Worm (Caenorhabditis elegans): Measurements from ENCODE around the gene R02D5.6.

DNA sequence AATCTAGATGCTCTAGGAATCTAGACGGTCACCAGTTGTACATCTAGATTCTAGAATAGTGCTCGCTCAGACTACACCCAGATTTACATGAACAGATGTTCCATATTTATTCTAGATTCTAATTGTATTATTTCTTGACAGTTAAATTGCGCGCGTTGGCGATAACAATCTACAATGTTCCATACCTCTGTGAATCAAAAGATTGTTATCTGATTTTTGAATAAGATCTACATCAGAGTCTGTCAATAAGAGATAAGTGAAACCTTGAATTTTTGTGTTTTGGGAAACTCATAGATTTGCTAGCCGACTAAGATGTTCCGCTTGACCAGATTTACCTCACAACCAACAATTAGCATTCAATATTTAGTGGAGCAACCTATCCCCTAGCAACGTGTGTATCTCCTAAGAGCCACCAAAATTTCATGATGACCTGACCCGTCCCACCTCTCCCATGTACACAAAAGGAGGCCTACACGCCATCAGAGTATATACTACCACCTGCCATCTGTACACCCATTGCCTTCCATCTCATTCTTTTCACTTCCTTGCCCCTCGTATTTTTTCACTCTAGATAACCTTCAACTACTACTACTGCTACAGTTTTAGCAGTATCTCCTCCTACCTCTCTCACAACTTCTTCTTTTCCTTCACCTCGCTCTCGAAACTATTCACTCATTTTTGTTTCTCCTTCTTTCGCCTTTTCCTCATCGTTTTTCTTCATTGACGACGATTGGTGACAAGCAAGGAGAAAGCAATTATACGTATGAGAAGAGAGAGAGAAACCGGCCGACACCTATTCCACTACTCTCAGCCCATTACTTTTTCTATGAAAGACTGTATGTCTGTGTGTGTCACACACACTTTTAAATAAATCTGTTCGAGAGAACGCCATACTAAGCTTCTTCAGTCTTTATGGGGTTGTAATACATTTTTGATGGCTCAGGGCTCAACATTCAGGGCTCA lies 10.9 kb downstream of the R02D5.6 start:
- TF ChIP-seq snpc-4 (tag; optimal IDR thresholded peaks at IDR 0.05) (no peak), ZK546.5 (tag; optimal IDR thresholded peaks at IDR 0.05) (no peak), jun-1 (tag; optimal IDR thresholded peaks at IDR 0.05) (no peak), sea-2 (GFP tag; optimal IDR thresholded peaks at IDR 0.05) (no peak), nhr-237 (tag; optimal IDR thresholded peaks at IDR 0.05) (no peak), fkh-10 (GFP tag; optimal IDR thresholded peaks at IDR 0.05) (no peak)
